Worm (Caenorhabditis elegans) whole organism, L3 larva: Measurements from ENCODE around the gene cit-1.2.

Source experiments
- elt-3 ChIP-seq, 3 experiments: fragments of 150-350 bp in 1 of 3; sonication (generic microtip) in 2 of 3; optimal IDR thresholded peaks; 2 replicates in 2 of 3; 4 replicates in 1 of 3; lab custom pipeline; 2014 to 2017; ENCODE audit warnings: missing biosample characterization in 3 of 3, missing genetic modification characterization in 3 of 3
- lin-39 ChIP-seq: fragments of 150-350 bp; optimal IDR thresholded peaks from 2 replicates; lab custom pipeline; 2018; ENCODE audit warnings: missing biosample characterization, missing genetic modification reagents, missing genetic modification characterization
- nhr-23 ChIP-seq: fragments of 150-350 bp; optimal IDR thresholded peaks from 2 replicates; lab custom pipeline; 2014; ENCODE audit warnings: missing biosample characterization, missing genetic modification reagents, missing genetic modification characterization
- nhr-237 ChIP-seq: fragments of 150-350 bp; optimal IDR thresholded peaks from 2 replicates; lab custom pipeline; 2014; ENCODE audit warnings: missing biosample characterization, missing genetic modification characterization
- nhr-25 ChIP-seq: sonication (generic microtip); optimal IDR thresholded peaks from 2 replicates; lab custom pipeline; 2017; ENCODE audit warnings: missing biosample characterization, missing genetic modification characterization
- nhr-76 ChIP-seq: fragments of 150-350 bp; sonication (generic microtip); optimal IDR thresholded peaks from 5 replicates; lab custom pipeline; 2014; ENCODE audit warnings: missing biosample characterization, missing genetic modification characterization
- pqm-1 ChIP-seq: fragments of 150-350 bp; optimal IDR thresholded peaks from 2 replicates; lab custom pipeline; 2017; ENCODE audit warnings: missing biosample characterization, missing genetic modification characterization, inconsistent platforms
- skn-1 ChIP-seq: fragments of 150-350 bp; optimal IDR thresholded peaks from 2 replicates; lab custom pipeline; 2014; ENCODE audit warnings: missing biosample characterization, missing genetic modification characterization

DNA sequence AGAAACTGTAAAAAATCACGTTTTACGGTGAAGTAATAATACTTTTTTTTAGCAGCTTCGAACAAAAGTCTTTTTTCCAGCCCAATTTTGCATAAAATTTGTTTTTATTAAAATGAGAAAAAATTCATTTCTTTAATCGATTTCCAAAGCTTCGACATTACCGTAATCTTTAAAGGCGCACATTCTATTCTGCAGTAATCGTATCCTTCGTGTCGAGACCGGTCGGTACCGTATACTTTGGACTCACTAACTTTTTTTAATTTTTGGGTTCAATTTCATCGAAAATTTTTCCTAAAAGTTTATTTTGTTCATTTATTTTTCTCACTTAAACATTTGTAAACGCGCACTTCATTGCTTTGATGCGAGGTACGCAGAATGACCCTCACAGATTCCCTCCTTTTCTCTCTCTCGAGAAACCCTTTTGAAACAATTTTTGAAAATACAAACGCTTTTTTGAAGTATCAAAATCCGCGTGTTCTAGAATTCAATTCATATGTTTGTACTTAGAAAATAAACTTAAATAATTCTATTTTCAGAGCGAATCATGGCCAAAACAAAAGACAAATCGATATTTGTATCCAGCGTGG, 23.9 kb upstream of the cit-1.2 start, which contains the start of gene hrpk-2:
- TF ChIP-seq lin-39 (no peak), nhr-237 (no peak), nhr-23 (tag; lab: Kevin White, UChicago) (no peak), skn-1 (tag; lab: Kevin White, UChicago) (no peak), elt-3 (tag; optimal IDR thresholded peaks at IDR 0.05; lab: Kevin White, UChicago) (no peak), nhr-76 (no peak), pqm-1 (tag; lab: Kevin White, UChicago) (no peak), nhr-25 (no peak)
